Worm (Caenorhabditis elegans): Measurements from ENCODE around the gene znfx-1.

DNA sequence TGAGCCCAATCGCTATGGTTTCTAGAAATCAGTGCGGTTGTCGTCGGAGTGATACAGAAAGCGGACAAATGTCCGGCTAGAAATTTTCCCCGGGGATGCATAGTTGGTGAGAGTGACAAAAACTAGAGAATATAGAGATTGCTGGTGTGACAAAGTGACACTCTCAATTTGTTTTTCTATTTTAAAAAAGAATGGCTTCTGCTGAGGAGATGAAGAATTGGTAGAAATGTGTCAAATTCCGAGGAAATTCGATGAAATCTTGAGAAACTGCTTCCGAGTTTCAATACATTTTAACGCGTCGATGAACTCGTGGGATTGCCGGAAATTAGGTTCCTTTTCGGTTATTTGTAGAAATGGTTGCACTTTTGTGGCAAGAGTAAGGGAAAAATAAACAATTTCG lies 19.3 kb upstream of the znfx-1 start, which contains the start of gene twk-4:
- TF ChIP-seq snpc-4 (GFP tag; optimal IDR thresholded peaks at IDR 0.05): no peak
- no peak for TF ChIP-seq snpc-4 (tag; optimal IDR thresholded peaks at IDR 0.05)
- no peak for TF ChIP-seq snpc-3.4 (tag; optimal IDR thresholded peaks at IDR 0.05)

Measured in whole organism, young adult.